Fruit fly (Drosophila melanogaster) whole organism, pupa: ENCODE data around the gene CG7458.

Experiments
- CG15710 ChIP-seq: fragments of 200-800 bp; sonication (Bioruptor generic); optimal IDR thresholded peaks from 2 replicates; lab custom pipeline; 2018; ENCODE audit warnings: missing biosample characterization, mild to moderate bottlenecking, missing genetic modification characterization, moderate library complexity
- EcR ChIP-seq: fragments of 200-800 bp; sonication (Bioruptor generic); optimal IDR thresholded peaks from 3 replicates; lab custom pipeline; 2019; ENCODE audit warnings: missing biosample characterization, missing genetic modification characterization, mild to moderate bottlenecking, moderate library complexity, missing genetic modification reagents
- Ets98B ChIP-seq: fragments of 200-800 bp; sonication (Bioruptor generic); IDR thresholded peaks from 2 replicates; pipeline ENCODE4 v1.3.6; 2022; ENCODE audit warnings: missing biosample characterization, missing genetic modification characterization
- rn ChIP-seq: fragments of 200-800 bp; sonication (Bioruptor generic); IDR thresholded peaks from 2 replicates; pipeline ENCODE4 v1.3.6; 2022; ENCODE audit warnings: missing biosample characterization, missing genetic modification characterization

dm6 chr3L:21954474-21955321 lies at the start of gene CG7458:
- TF ChIP-seq Ets98B (GFP tag; lab: Robert Waterston, UW) (0 out of 2 replicates have a peak, but pooled peaks have one; percentile 24), EcR (GFP tag; lab: Kevin White, UChicago) (peak; percentile 51), rn (GFP tag; lab: Robert Waterston, UW) (no peak), CG15710 (tag; lab: Kevin White, UChicago) (peak; percentile 33)
